Worm (Caenorhabditis elegans) whole organism, late embryonic: ENCODE measurements around the gene dagl-2.

Source experiments
- C38D4.7 ChIP-seq: fragments of 200-800 bp; sonication (Bioruptor generic); optimal IDR thresholded peaks from 2 replicates; lab custom pipeline; 2018; ENCODE audit warnings: mild to moderate bottlenecking, missing genetic modification characterization, moderate library complexity, missing compliant biosample characterization
- ahr-1 ChIP-seq: sonication (generic microtip); optimal IDR thresholded peaks from 2 replicates; lab custom pipeline; 2016; ENCODE audit warnings: missing genetic modification characterization, missing compliant biosample characterization
- ama-1 ChIP-seq: fragments of 150-350 bp; optimal IDR thresholded peaks from 2 replicates; lab custom pipeline; 2014
- ceh-18 ChIP-seq: sonication (generic microtip); optimal IDR thresholded peaks from 2 replicates; lab custom pipeline; 2016; ENCODE audit warnings: missing genetic modification characterization, missing compliant biosample characterization
- ceh-2 ChIP-seq: sonication (generic microtip); optimal IDR thresholded peaks from 2 replicates; lab custom pipeline; 2016; ENCODE audit warnings: missing genotype, missing genetic modification characterization, missing compliant biosample characterization
- ceh-24 ChIP-seq: sonication (generic microtip); optimal IDR thresholded peaks from 2 replicates; lab custom pipeline; 2016; ENCODE audit warnings: mild to moderate bottlenecking, missing genetic modification characterization, missing compliant biosample characterization
- ceh-30 ChIP-seq: fragments of 150-350 bp; optimal IDR thresholded peaks from 2 replicates; lab custom pipeline; 2014; ENCODE audit warnings: missing biosample characterization, missing genetic modification characterization
- ceh-34 ChIP-seq: sonication (generic microtip); optimal IDR thresholded peaks from 2 replicates; lab custom pipeline; 2016; ENCODE audit warnings: mild to moderate bottlenecking, missing genetic modification characterization, missing compliant biosample characterization
- ceh-6 ChIP-seq: fragments of 200-800 bp; sonication (Bioruptor generic); optimal IDR thresholded peaks from 2 replicates; lab custom pipeline; 2018; ENCODE audit warnings: mild to moderate bottlenecking, missing genetic modification characterization, missing compliant biosample characterization
- ceh-9 ChIP-seq: sonication (generic microtip); optimal IDR thresholded peaks from 2 replicates; lab custom pipeline; 2016; ENCODE audit warnings: mild to moderate bottlenecking, missing genetic modification characterization, inconsistent platforms, missing compliant biosample characterization
- che-1 ChIP-seq: sonication (generic microtip); optimal IDR thresholded peaks from 2 replicates; lab custom pipeline; 2016; ENCODE audit warnings: mild to moderate bottlenecking, missing genetic modification characterization, missing compliant biosample characterization
- dve-1 ChIP-seq: sonication (generic microtip); optimal IDR thresholded peaks from 2 replicates; lab custom pipeline; 2017; ENCODE audit warnings: antibody characterized with exemption, mild to moderate bottlenecking, missing genetic modification characterization, missing compliant biosample characterization
- elt-2 ChIP-seq: sonication (generic microtip); optimal IDR thresholded peaks from 2 replicates; lab custom pipeline; 2016; ENCODE audit warnings: missing genetic modification reagents, missing genetic modification characterization, missing compliant biosample characterization
- eyg-1 ChIP-seq: sonication (generic microtip); optimal IDR thresholded peaks from 2 replicates; lab custom pipeline; 2016; ENCODE audit warnings: missing genotype, missing genetic modification characterization, missing compliant biosample characterization
- fax-1 ChIP-seq: sonication (generic microtip); optimal IDR thresholded peaks from 2 replicates; lab custom pipeline; 2016; ENCODE audit warnings: missing genotype, missing genetic modification characterization, missing compliant biosample characterization
- fkh-6 ChIP-seq: sonication (generic microtip); optimal IDR thresholded peaks from 2 replicates; lab custom pipeline; 2016; ENCODE audit warnings: missing genetic modification characterization, missing compliant biosample characterization
- gmeb-2 ChIP-seq: sonication (generic microtip); optimal IDR thresholded peaks from 2 replicates; lab custom pipeline; 2016; ENCODE audit warnings: missing genetic modification characterization, inconsistent platforms, missing compliant biosample characterization
- hlh-30 ChIP-seq: sonication (generic microtip); optimal IDR thresholded peaks from 2 replicates; lab custom pipeline; 2017; ENCODE audit warnings: antibody characterized with exemption, missing genetic modification characterization, missing compliant biosample characterization; ENCODE audit not compliant: insufficient read depth
- hlh-6 ChIP-seq: sonication (generic microtip); optimal IDR thresholded peaks from 2 replicates; lab custom pipeline; 2016; ENCODE audit warnings: missing genotype, missing genetic modification characterization, missing compliant biosample characterization
- hlh-8 ChIP-seq: sonication (generic microtip); optimal IDR thresholded peaks from 2 replicates; lab custom pipeline; 2016; ENCODE audit warnings: missing genotype, missing genetic modification characterization, missing compliant biosample characterization
- madf-2 ChIP-seq: sonication (generic microtip); optimal IDR thresholded peaks from 2 replicates; lab custom pipeline; 2017; ENCODE audit warnings: missing genetic modification characterization, missing compliant biosample characterization
- mec-3 ChIP-seq: sonication (generic microtip); optimal IDR thresholded peaks from 2 replicates; lab custom pipeline; 2016; ENCODE audit warnings: borderline replicate concordance, missing genetic modification characterization, missing compliant biosample characterization
- nhr-11 ChIP-seq: fragments of 150-350 bp; optimal IDR thresholded peaks from 2 replicates; lab custom pipeline; 2014; ENCODE audit warnings: missing biosample characterization, missing genetic modification characterization
- nhr-232 ChIP-seq: sonication (generic microtip); optimal IDR thresholded peaks from 2 replicates; lab custom pipeline; 2016; ENCODE audit warnings: missing genetic modification characterization, missing compliant biosample characterization
- npax-4 ChIP-seq: sonication (generic microtip); optimal IDR thresholded peaks from 2 replicates; lab custom pipeline; 2016; ENCODE audit warnings: missing genetic modification characterization, missing compliant biosample characterization
- odd-2 ChIP-seq: sonication (generic microtip); optimal IDR thresholded peaks from 2 replicates; lab custom pipeline; 2017; ENCODE audit warnings: antibody characterized with exemption, mild to moderate bottlenecking, missing genetic modification characterization, missing compliant biosample characterization
- pag-3 ChIP-seq: sonication (generic microtip); optimal IDR thresholded peaks from 2 replicates; lab custom pipeline; 2016; ENCODE audit warnings: missing compliant biosample characterization, missing genetic modification characterization, borderline replicate concordance
- pha-2 ChIP-seq: sonication (generic microtip); optimal IDR thresholded peaks from 2 replicates; lab custom pipeline; 2017; ENCODE audit warnings: mild to moderate bottlenecking, missing genetic modification characterization, missing compliant biosample characterization
- pha-4 ChIP-seq: fragments of 150-350 bp; optimal IDR thresholded peaks from 2 replicates; lab custom pipeline; 2018; ENCODE audit warnings: missing biosample characterization, missing genetic modification reagents, missing genetic modification characterization
- pqm-1 ChIP-seq: sonication (generic microtip); optimal IDR thresholded peaks from 2 replicates; lab custom pipeline; 2016; ENCODE audit warnings: missing genetic modification characterization, missing compliant biosample characterization
- pros-1 ChIP-seq: fragments of 150-350 bp; optimal IDR thresholded peaks from 2 replicates; lab custom pipeline; 2014; ENCODE audit warnings: missing biosample characterization, missing genetic modification reagents, missing genetic modification characterization
- sdc-2 ChIP-seq: sonication (generic microtip); optimal IDR thresholded peaks from 2 replicates; lab custom pipeline; 2016; ENCODE audit warnings: missing genotype, missing genetic modification characterization, missing compliant biosample characterization
- sox-2 ChIP-seq: fragments of 200-800 bp; sonication (Bioruptor generic); IDR thresholded peaks from 2 replicates; pipeline ENCODE4 v1.3.6; 2022; ENCODE audit warnings: missing genetic modification reagents, missing genetic modification characterization, missing compliant biosample characterization
- syd-9 ChIP-seq: sonication (generic microtip); optimal IDR thresholded peaks from 2 replicates; lab custom pipeline; 2016; ENCODE audit warnings: mild to moderate bottlenecking, missing genetic modification characterization, moderate library complexity, missing compliant biosample characterization
- tbx-2 ChIP-seq: sonication (generic microtip); optimal IDR thresholded peaks from 2 replicates; lab custom pipeline; 2016; ENCODE audit warnings: missing genetic modification characterization, missing compliant biosample characterization
- ttx-3 ChIP-seq: sonication (generic microtip); optimal IDR thresholded peaks from 2 replicates; lab custom pipeline; 2016; ENCODE audit warnings: missing genetic modification reagents, missing genetic modification characterization, missing compliant biosample characterization

The dagl-2 gene

DNA sequence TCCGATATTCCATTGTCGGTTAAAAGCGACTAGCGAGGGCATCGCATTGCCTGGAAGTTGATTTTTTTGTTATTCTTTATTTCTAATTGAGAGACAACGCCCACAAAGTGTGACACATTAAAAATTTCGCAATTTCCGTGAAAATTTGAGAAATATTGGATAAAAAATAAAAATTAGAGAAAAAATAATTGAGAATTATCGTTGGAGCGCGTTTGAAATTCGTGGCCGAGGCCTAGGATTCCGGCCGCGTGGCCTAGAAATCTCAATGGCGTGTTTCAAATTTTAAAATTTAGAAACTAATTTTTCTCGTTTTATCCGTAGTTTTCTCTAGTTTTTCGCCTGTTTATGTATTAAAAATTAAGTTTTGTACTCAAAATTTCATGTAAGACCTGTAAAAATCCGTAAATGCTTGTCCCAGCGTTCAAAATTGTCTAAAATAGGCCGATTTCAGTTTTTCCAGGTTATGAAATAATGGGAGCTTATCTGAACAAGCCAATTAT is at the start of gene dagl-2, which contains the start of gene ppm-1.G (continued):
- TF ChIP-seq ceh-9 (tag; lab: Kevin White, UChicago) (no peak), pha-2 (no peak), pag-3 (tag; lab: Kevin White, UChicago) (no peak), hlh-8 (tag; lab: Kevin White, UChicago) (peak; percentile 42), odd-2 (tag; lab: Kevin White, UChicago) (no peak), ceh-24 (tag; lab: Kevin White, UChicago) (no peak), ama-1 (no peak), ceh-34 (tag; lab: Kevin White, UChicago) (no peak), ceh-2 (tag; lab: Kevin White, UChicago) (peak; percentile 74), pha-4 (tag; lab: Kevin White, UChicago) (no peak), ahr-1 (no peak), ttx-3 (tag; lab: Kevin White, UChicago) (no peak), npax-4 (tag; lab: Kevin White, UChicago) (no peak), hlh-30 (tag; lab: Kevin White, UChicago) (no peak), che-1 (tag; lab: Kevin White, UChicago) (no peak), fkh-6 (tag; lab: Kevin White, UChicago) (no peak), madf-2 (no peak)

DNA sequence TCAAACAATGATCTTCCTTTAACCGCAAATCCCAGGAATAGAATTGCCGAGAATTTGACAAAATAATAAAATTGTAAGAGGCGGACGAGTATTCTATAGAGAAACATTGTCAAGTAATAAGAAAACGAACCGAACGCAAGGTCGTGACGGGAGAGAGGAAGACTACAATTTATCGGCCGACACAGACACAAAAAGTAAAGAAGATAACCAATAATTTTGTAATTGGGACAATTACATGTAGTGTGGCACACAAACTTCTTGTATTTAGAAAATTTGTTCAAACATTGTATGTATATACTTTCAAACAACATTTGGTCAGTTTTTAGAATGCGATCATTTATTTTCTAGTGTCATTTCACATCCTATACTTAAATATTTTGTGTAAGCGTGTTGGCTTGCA is 48.9 kb upstream of the dagl-2 start, which contains the start of gene ceeh-1:
Gene ceeh-1 (minus strand): TSS at position 317 of the 400 bp plus-strand sequence.
- TF ChIP-seq ceh-18 (no peak), ahr-1 (no peak), elt-2 (tag; lab: Kevin White, UChicago) (no peak), pqm-1 (tag; lab: Kevin White, UChicago) (no peak)

DNA sequence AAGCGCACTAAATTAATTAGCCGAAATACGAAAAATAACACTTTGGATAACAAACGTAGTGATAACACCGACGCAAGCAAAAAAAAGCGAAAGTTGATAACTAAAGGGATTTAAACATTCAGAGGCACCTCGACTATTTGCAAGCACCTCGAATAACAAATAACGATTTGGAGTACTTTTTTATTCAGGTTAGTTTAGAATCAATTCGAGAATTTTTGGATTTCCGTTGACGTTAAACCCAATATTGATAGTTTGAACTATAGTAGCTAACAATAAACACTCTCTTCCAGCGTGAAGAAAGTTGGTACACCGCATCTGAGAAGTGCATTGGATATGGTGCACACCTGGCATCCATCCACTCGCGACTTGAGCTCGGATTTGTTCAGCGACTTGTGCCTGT is 42.2 kb upstream of the dagl-2 start:
- TF ChIP-seq ceh-6 (GFP tag; lab: Kevin White, UChicago) (no peak), odd-2 (tag; lab: Kevin White, UChicago) (no peak), hlh-8 (tag; lab: Kevin White, UChicago) (no peak)

DNA sequence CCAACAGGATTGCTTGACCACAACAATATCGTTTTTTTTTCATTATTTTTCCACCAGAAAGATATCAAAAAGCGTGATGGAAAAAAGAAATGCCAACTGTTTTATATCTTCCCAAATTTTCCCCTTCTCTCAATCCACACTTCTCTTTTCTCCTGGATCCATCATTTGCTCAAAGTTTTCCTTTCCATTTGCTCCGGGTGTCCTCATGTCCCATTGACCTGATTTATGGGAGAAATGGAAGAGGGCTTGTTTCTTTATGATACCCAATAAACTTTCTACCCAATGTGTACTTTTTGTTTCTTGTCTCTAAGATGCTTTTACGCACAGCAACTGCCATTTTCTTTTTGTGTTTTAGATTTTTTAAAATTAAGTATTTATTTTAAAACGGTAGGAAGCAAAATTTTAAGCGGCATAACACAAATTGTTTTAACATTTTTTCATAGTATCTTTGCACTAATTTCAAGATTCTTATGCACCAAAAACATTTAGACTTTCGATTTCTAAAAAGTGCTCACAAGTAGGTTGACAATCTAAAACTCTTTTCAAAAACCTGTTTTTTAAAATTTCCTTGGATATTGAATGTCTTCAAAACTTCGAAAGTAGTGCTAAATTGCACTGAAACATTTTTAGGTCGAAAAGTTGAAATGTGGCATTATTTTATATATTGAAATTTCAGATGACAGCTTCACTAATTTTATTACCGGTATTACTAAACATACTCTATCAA is 39.6 kb upstream of the dagl-2 start, which contains the start of gene clec-149:
Gene clec-149 (plus strand): TSS at position 677 of the 727 bp plus-strand sequence.
- TF ChIP-seq tbx-2, result no peak
- peak; percentile 28 for TF ChIP-seq ceh-18
- TF ChIP-seq fkh-6 (tag; lab: Kevin White, UChicago), result no peak

DNA sequence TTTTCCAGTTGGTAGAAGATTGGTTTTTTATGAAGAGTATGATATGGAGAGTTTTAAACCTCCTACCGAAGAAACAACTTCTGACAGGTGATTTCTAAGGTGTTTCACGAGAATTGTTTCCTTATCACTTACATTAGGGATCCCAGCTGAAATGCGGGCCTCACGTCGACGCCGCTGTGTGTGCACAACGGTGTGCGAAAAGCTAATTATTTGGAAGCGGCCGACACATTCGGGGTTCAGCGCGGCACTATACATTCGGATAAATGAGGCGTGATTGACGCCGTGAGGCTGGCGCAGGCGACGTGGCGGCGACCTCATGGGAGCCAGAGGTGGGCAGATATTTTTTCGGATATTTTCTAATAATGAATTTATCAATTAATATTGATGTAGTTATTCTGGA is 36.2 kb upstream of the dagl-2 start:
- TF ChIP-seq hlh-6 (no peak), ttx-3 (tag; lab: Kevin White, UChicago) (no peak)

DNA sequence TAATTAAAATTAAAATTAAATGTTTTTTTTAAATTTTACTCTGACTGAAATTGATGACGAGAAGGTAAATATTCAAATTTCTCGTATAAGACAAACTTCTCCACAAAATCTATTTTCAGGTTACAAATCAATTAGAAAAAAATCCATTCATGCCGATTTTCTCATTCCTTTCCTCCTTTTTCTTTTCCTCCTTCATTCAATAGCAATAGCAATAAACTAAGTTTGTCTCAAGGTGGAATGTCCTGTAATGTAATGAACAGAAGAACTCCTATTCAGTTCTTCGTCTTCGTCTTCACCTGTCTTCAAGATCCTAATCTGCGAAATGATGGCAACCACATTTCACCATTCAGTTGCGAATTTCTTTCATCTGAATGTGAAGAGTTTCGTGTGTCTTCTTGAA is 32.7 kb upstream of the dagl-2 start, which contains the start of gene dac-1:
Gene dac-1 (plus strand): TSS at position 301 of the 400 bp plus-strand sequence.
- no peak for TF ChIP-seq pag-3 (tag; lab: Kevin White, UChicago)
- TF ChIP-seq sox-2, result no peak
- TF ChIP-seq syd-9 (tag; lab: Kevin White, UChicago), result no peak
- no peak for TF ChIP-seq sdc-2 (tag; lab: Kevin White, UChicago)
- TF ChIP-seq mec-3 (tag; lab: Kevin White, UChicago), result no peak
- no peak for TF ChIP-seq che-1 (tag; lab: Kevin White, UChicago)
- TF ChIP-seq fax-1, result no peak
- no peak for TF ChIP-seq gmeb-2 (tag; lab: Kevin White, UChicago)
- no peak for TF ChIP-seq madf-2
- no peak for TF ChIP-seq dve-1 (tag; lab: Kevin White, UChicago)
- no peak for TF ChIP-seq ceh-30
- TF ChIP-seq pqm-1 (tag; lab: Kevin White, UChicago), result no peak
- no peak for TF ChIP-seq C38D4.7 (GFP tag; lab: Kevin White, UChicago)
- TF ChIP-seq nhr-11 (tag; lab: Kevin White, UChicago), result no peak
- TF ChIP-seq nhr-232 (tag; lab: Kevin White, UChicago), result no peak
- TF ChIP-seq eyg-1 (tag; lab: Kevin White, UChicago), result no peak
- TF ChIP-seq pros-1 (tag; lab: Kevin White, UChicago), result no peak
- TF ChIP-seq, all 69 proteins: peak for 0
